Worm (Caenorhabditis elegans) whole organism, L4/young adult: ENCODE results near the gene fbxb-35.

ENCODE experiments used
- W03F9.2 ChIP-seq: fragments of 150-350 bp; optimal IDR thresholded peaks from 2 replicates; lab custom pipeline; 2014; ENCODE audit warnings: missing biosample characterization, missing genetic modification characterization
- dao-5 ChIP-seq: sonication (generic microtip); optimal IDR thresholded peaks from 2 replicates; lab custom pipeline; 2016; ENCODE audit warnings: missing genotype, missing genetic modification characterization, moderate library complexity, missing compliant biosample characterization
- him-1 ChIP-seq: sonication (generic microtip); optimal IDR thresholded peaks from 2 replicates; lab custom pipeline; 2016; ENCODE audit warnings: missing genotype, missing genetic modification reagents, missing genetic modification characterization, missing compliant biosample characterization

ce11 chrII:2045505-2045904 is 6.0 kb upstream of the fbxb-35 start, which contains the start of gene bath-24:
- TF ChIP-seq dao-5 (tag; lab: Kevin White, UChicago), result no peak
- no peak for TF ChIP-seq him-1 (tag; lab: Kevin White, UChicago)
- no peak for TF ChIP-seq W03F9.2 (tag; lab: Kevin White, UChicago)
